Fruit fly (Drosophila melanogaster) whole organism, prepupa: ENCODE results near the gene Teh4.

Source experiments
- CG10669 ChIP-seq: fragments of 200-800 bp; sonication (Bioruptor generic); optimal IDR thresholded peaks from 3 replicates; lab custom pipeline; 2018; ENCODE audit warnings: missing biosample characterization, mild to moderate bottlenecking, missing genetic modification characterization, moderate library complexity
- CG11294 ChIP-seq: fragments of 200-800 bp; sonication (Bioruptor generic); IDR thresholded peaks from 2 replicates; pipeline ENCODE4 v1.3.6; 2022; ENCODE audit warnings: missing biosample characterization, missing genetic modification characterization
- CG11762 ChIP-seq: fragments of 200-800 bp; sonication (Bioruptor generic); optimal IDR thresholded peaks from 3 replicates; lab custom pipeline; 2016; ENCODE audit warnings: missing biosample characterization, missing genetic modification characterization; ENCODE audit not compliant: insufficient read depth
- CG1621 ChIP-seq: fragments of 200-800 bp; sonication (Bioruptor generic); optimal IDR thresholded peaks from 3 replicates; lab custom pipeline; 2018; ENCODE audit warnings: missing biosample characterization, mild to moderate bottlenecking, missing genetic modification characterization
- CG16779 ChIP-seq: fragments of 200-800 bp; sonication (Bioruptor generic); optimal IDR thresholded peaks from 3 replicates; lab custom pipeline; 2017; ENCODE audit warnings: missing biosample characterization, mild to moderate bottlenecking, missing genetic modification characterization
- CG3032 ChIP-seq: fragments of 200-800 bp; optimal IDR thresholded peaks from 2 replicates; lab custom pipeline; 2019; ENCODE audit warnings: missing biosample characterization, mild to moderate bottlenecking, missing genetic modification characterization, moderate library complexity
- CG31627 ChIP-seq: fragments of 200-800 bp; sonication (Bioruptor generic); optimal IDR thresholded peaks from 3 replicates; lab custom pipeline; 2016; ENCODE audit warnings: missing biosample characterization, missing genetic modification characterization
- CG32006 ChIP-seq: fragments of 200-800 bp; sonication (Bioruptor generic); optimal IDR thresholded peaks from 3 replicates; lab custom pipeline; 2017; ENCODE audit warnings: missing biosample characterization, mild to moderate bottlenecking, missing genetic modification characterization
- CG34406 ChIP-seq: fragments of 200-800 bp; sonication (Bioruptor generic); optimal IDR thresholded peaks from 3 replicates; lab custom pipeline; 2016; ENCODE audit warnings: missing biosample characterization, missing genetic modification characterization
- CG3919 ChIP-seq: fragments of 200-800 bp; sonication (Bioruptor generic); optimal IDR thresholded peaks from 3 replicates; lab custom pipeline; 2016; ENCODE audit warnings: missing biosample characterization, missing genetic modification characterization
- CG4318 ChIP-seq: fragments of 200-800 bp; sonication (Bioruptor generic); optimal IDR thresholded peaks from 3 replicates; lab custom pipeline; 2017; ENCODE audit warnings: missing biosample characterization, mild to moderate bottlenecking, missing genetic modification characterization
- CG6163 ChIP-seq: fragments of 200-800 bp; sonication (Bioruptor generic); IDR thresholded peaks from 3 replicates; pipeline ENCODE4 v1.3.6; 2022; ENCODE audit warnings: missing biosample characterization, missing genetic modification characterization
- CG6276 ChIP-seq: fragments of 200-800 bp; sonication (Bioruptor generic); optimal IDR thresholded peaks from 2 replicates; lab custom pipeline; 2017; ENCODE audit warnings: missing biosample characterization, mild to moderate bottlenecking, missing genetic modification characterization
- CG6792 ChIP-seq: fragments of 200-800 bp; sonication (Bioruptor generic); optimal IDR thresholded peaks from 3 replicates; lab custom pipeline; 2016; ENCODE audit warnings: missing biosample characterization, missing genetic modification characterization
- CG6808 ChIP-seq: fragments of 200-800 bp; sonication (Bioruptor generic); optimal IDR thresholded peaks from 3 replicates; lab custom pipeline; 2017; ENCODE audit warnings: missing biosample characterization, missing genetic modification characterization, mild to moderate bottlenecking, moderate library complexity, missing genetic modification reagents
- CG7368 ChIP-seq: fragments of 200-800 bp; sonication (Bioruptor generic); optimal IDR thresholded peaks from 3 replicates; lab custom pipeline; 2016; ENCODE audit warnings: missing biosample characterization, missing genetic modification characterization
- CG8119 ChIP-seq: fragments of 200-800 bp; sonication (Bioruptor generic); IDR thresholded peaks from 3 replicates; pipeline ENCODE4 v1.3.6; 2022; ENCODE audit warnings: missing biosample characterization, missing genetic modification characterization
- CG8319 ChIP-seq: fragments of 200-800 bp; sonication (Bioruptor generic); optimal IDR thresholded peaks from 3 replicates; lab custom pipeline; 2016; ENCODE audit warnings: missing biosample characterization, missing genetic modification characterization
- CG8632 ChIP-seq: fragments of 200-800 bp; sonication (Bioruptor generic); optimal IDR thresholded peaks from 3 replicates; lab custom pipeline; 2016; ENCODE audit warnings: missing biosample characterization, missing genetic modification characterization
- CG9139 ChIP-seq: fragments of 200-800 bp; sonication (Bioruptor generic); optimal IDR thresholded peaks from 3 replicates; lab custom pipeline; 2017; ENCODE audit warnings: missing biosample characterization, mild to moderate bottlenecking, missing genetic modification characterization
- Eip75B ChIP-seq: fragments of 200-800 bp; sonication (Bioruptor generic); optimal IDR thresholded peaks from 3 replicates; lab custom pipeline; 2016; ENCODE audit warnings: missing biosample characterization, missing genetic modification characterization
- Ets21C ChIP-seq: fragments of 200-800 bp; sonication (Bioruptor generic); optimal IDR thresholded peaks from 3 replicates; lab custom pipeline; 2016; ENCODE audit warnings: missing biosample characterization, missing genetic modification characterization
- Ets96B ChIP-seq: fragments of 200-800 bp; optimal IDR thresholded peaks from 2 replicates; lab custom pipeline; 2019; ENCODE audit warnings: missing biosample characterization, mild to moderate bottlenecking, missing genetic modification characterization, moderate library complexity
- Gug ChIP-seq: fragments of 200-800 bp; sonication (Bioruptor generic); IDR thresholded peaks from 2 replicates; pipeline ENCODE4 v1.3.6; 2022; ENCODE audit warnings: missing biosample characterization, missing genetic modification characterization
- Hr39 ChIP-seq: fragments of 200-800 bp; sonication (Bioruptor generic); optimal IDR thresholded peaks from 2 replicates; lab custom pipeline; 2016; ENCODE audit warnings: missing biosample characterization, missing genetic modification characterization
- Hr4 ChIP-seq: fragments of 200-800 bp; sonication (Bioruptor generic); optimal IDR thresholded peaks from 3 replicates; lab custom pipeline; 2016; ENCODE audit warnings: missing biosample characterization, missing genetic modification characterization
- OdsH ChIP-seq: fragments of 200-800 bp; sonication (Bioruptor generic); optimal IDR thresholded peaks from 3 replicates; lab custom pipeline; 2016; ENCODE audit warnings: missing biosample characterization, missing genetic modification characterization
- Sox102F ChIP-seq: fragments of 200-800 bp; sonication (Bioruptor generic); optimal IDR thresholded peaks from 2 replicates; lab custom pipeline; 2016; ENCODE audit warnings: missing biosample characterization, mild to moderate bottlenecking, missing genetic modification characterization
- Sox14 ChIP-seq: fragments of 200-800 bp; sonication (Bioruptor generic); optimal IDR thresholded peaks from 3 replicates; lab custom pipeline; 2016; ENCODE audit warnings: missing biosample characterization, missing genetic modification characterization
- Sox15 ChIP-seq: fragments of 200-800 bp; sonication (Bioruptor generic); optimal IDR thresholded peaks from 3 replicates; lab custom pipeline; 2016; ENCODE audit warnings: missing biosample characterization, missing genetic modification characterization
- achi ChIP-seq: fragments of 200-800 bp; sonication (Bioruptor generic); optimal IDR thresholded peaks from 3 replicates; lab custom pipeline; 2016; ENCODE audit warnings: missing biosample characterization, missing genetic modification characterization
- cyc ChIP-seq: fragments of 200-800 bp; sonication (Bioruptor generic); optimal IDR thresholded peaks from 3 replicates; lab custom pipeline; 2016; ENCODE audit warnings: missing biosample characterization, missing genetic modification characterization
- dsx ChIP-seq: fragments of 200-800 bp; optimal IDR thresholded peaks from 3 replicates; lab custom pipeline; 2019; ENCODE audit warnings: missing biosample characterization, mild to moderate bottlenecking, missing genetic modification characterization, moderate library complexity; ENCODE audit not compliant: poor library complexity, severe bottlenecking
- esn ChIP-seq: fragments of 200-800 bp; sonication (Bioruptor generic); optimal IDR thresholded peaks from 2 replicates; lab custom pipeline; 2016; ENCODE audit warnings: missing biosample characterization, mild to moderate bottlenecking, missing genetic modification characterization, moderate library complexity
- lz ChIP-seq: fragments of 200-800 bp; sonication (Bioruptor generic); optimal IDR thresholded peaks from 3 replicates; lab custom pipeline; 2016; ENCODE audit warnings: missing biosample characterization, missing genetic modification characterization
- net ChIP-seq: fragments of 200-800 bp; sonication (Bioruptor generic); optimal IDR thresholded peaks from 3 replicates; lab custom pipeline; 2016; ENCODE audit warnings: missing biosample characterization, missing genetic modification characterization
- pdm3 ChIP-seq: fragments of 200-800 bp; sonication (Bioruptor generic); optimal IDR thresholded peaks from 3 replicates; lab custom pipeline; 2016; ENCODE audit warnings: missing biosample characterization, missing genetic modification characterization
- salr ChIP-seq, 2 experiments: fragments of 200-800 bp; sonication (Bioruptor generic); optimal IDR thresholded peaks; 3 replicates each; lab custom pipeline; 2016 to 2018; ENCODE audit warnings: missing biosample characterization in 2 of 2, missing genetic modification characterization in 2 of 2, mild to moderate bottlenecking in 1 of 2
- topi ChIP-seq: fragments of 200-800 bp; sonication (Bioruptor generic); optimal IDR thresholded peaks from 3 replicates; lab custom pipeline; 2016; ENCODE audit warnings: missing biosample characterization, missing genetic modification characterization
- vri ChIP-seq: fragments of 200-800 bp; sonication (Bioruptor generic); optimal IDR thresholded peaks from 3 replicates; lab custom pipeline; 2016; ENCODE audit warnings: missing biosample characterization, mild to moderate bottlenecking, missing genetic modification characterization

Gene Teh4

dm6 chr3L:4204239-4204638 is 26.2 kb upstream of the Teh4 start, which contains the start of gene CG15005:
TSS of gene CG15005 (minus strand) at chr3L:4204339.
- TF ChIP-seq CG11762 (no peak), Hr4 (GFP tag; lab: Kevin White, UChicago) (no peak), CG9139 (GFP tag; lab: Kevin White, UChicago) (no peak), CG8632 (GFP tag; lab: Kevin White, UChicago) (no peak), CG8119 (GFP tag; lab: Robert Waterston, UW) (no peak), esn (GFP tag; lab: Kevin White, UChicago) (no peak), CG6163 (GFP tag; lab: Robert Waterston, UW) (no peak), CG4318 (GFP tag; lab: Kevin White, UChicago) (no peak), CG16779 (tag; lab: Kevin White, UChicago) (no peak), CG6276 (GFP tag; lab: Kevin White, UChicago) (no peak), CG7368 (no peak), CG6808 (no peak), Ets96B (tag; lab: Kevin White, UChicago) (no peak), CG34406 (GFP tag; lab: Kevin White, UChicago) (no peak), Sox102F (GFP tag; lab: Kevin White, UChicago) (no peak), salr (GFP tag; optimal IDR thresholded peaks at IDR 0.05; lab: Kevin White, UChicago) (no peak)

dm6 chr3L:4193730-4194649 is 15.9 kb upstream of the Teh4 start, which contains the start of gene CG43367:
TSS of gene CG43367 (plus strand) at chr3L:4193993.
- TF ChIP-seq vri (GFP tag; lab: Kevin White, UChicago) (peak; percentile 71), Gug (GFP tag; lab: Robert Waterston, UW) (no peak)

dm6 chr3L:4187930-4188523 is 10.0 kb upstream of the Teh4 start, which contains the start of the genes Teh2 and tipE:
TSS of gene Teh2 (minus strand) at chr3L:4188023.
TSS of gene tipE (plus strand) at chr3L:4188499.
- no peak for TF ChIP-seq OdsH (GFP tag; lab: Kevin White, UChicago)
- TF ChIP-seq CG1621 (tag; lab: Kevin White, UChicago) = no peak
- no peak for TF ChIP-seq pdm3 (GFP tag; lab: Kevin White, UChicago)
- TF ChIP-seq CG3919 (GFP tag; lab: Kevin White, UChicago) = no peak
- no peak for TF ChIP-seq net (GFP tag; lab: Kevin White, UChicago)
- TF ChIP-seq CG11294 (GFP tag; lab: Robert Waterston, UW) = no peak
- TF ChIP-seq CG3032 = no peak
- TF ChIP-seq Sox15 (GFP tag; lab: Kevin White, UChicago) = no peak
- TF ChIP-seq CG8319 (GFP tag; lab: Kevin White, UChicago) = no peak
- no peak for TF ChIP-seq CG8119 (GFP tag; lab: Robert Waterston, UW)
- no peak for TF ChIP-seq CG32006 (GFP tag; lab: Kevin White, UChicago)

dm6 chr3L:4186659-4187058 is 8.6 kb upstream of the Teh4 start, which contains the start of gene VhaM9.7-c:
TSS of gene VhaM9.7-c (minus strand) at chr3L:4186865.
- no peak for TF ChIP-seq dsx (GFP tag; lab: Kevin White, UChicago)
- TF ChIP-seq CG31627 = peak; percentile 60
- peak; percentile 40 for TF ChIP-seq pdm3 (GFP tag; lab: Kevin White, UChicago)
- no peak for TF ChIP-seq Hr4 (GFP tag; lab: Kevin White, UChicago)
- peak; percentile 55 for TF ChIP-seq esn (GFP tag; lab: Kevin White, UChicago)
- no peak for TF ChIP-seq Hr39 (GFP tag; lab: Kevin White, UChicago)
- TF ChIP-seq Sox14 (GFP tag; lab: Kevin White, UChicago) = peak; percentile 52
- TF ChIP-seq Ets21C (GFP tag; lab: Kevin White, UChicago) = no peak
- TF ChIP-seq cyc (GFP tag; lab: Kevin White, UChicago) = peak; percentile 53
- peak; percentile 39 for TF ChIP-seq Sox102F (GFP tag; lab: Kevin White, UChicago)
- peak; percentile 30 for TF ChIP-seq achi (GFP tag; lab: Kevin White, UChicago)
- TF ChIP-seq CG3919 (GFP tag; lab: Kevin White, UChicago) = peak; percentile 41
- TF ChIP-seq Eip75B (GFP tag; lab: Kevin White, UChicago) = peak; percentile 7
- TF ChIP-seq CG10669 (GFP tag; lab: Kevin White, UChicago) = peak; percentile 1
- peak; percentile 58 for TF ChIP-seq topi (GFP tag; lab: Kevin White, UChicago)
- peak; percentile 17 for TF ChIP-seq CG6792 (GFP tag; lab: Kevin White, UChicago)
- no peak for TF ChIP-seq CG11294 (GFP tag; lab: Robert Waterston, UW)
- TF ChIP-seq lz = peak; percentile 55
- TF ChIP-seq CG8119 (GFP tag; lab: Robert Waterston, UW) = 0 out of 3 replicates have a peak, but pooled peaks have one; percentile 15
- TF ChIP-seq CG4318 (GFP tag; lab: Kevin White, UChicago) = no peak
